Worm (Caenorhabditis elegans): Measurements from ENCODE around the gene best-14.

ce11 chrV:10561632-10562031 lies 3.9 kb downstream of the best-14 start:
- TF ChIP-seq nhr-76 (tag; optimal IDR thresholded peaks at IDR 0.05) (no peak), ceh-39 (tag; optimal IDR thresholded peaks at IDR 0.05) (no peak), lsy-2 (tag; optimal IDR thresholded peaks at IDR 0.05) (no peak), unc-62 (GFP tag; optimal IDR thresholded peaks at IDR 0.05) (no peak), snpc-4 (tag; optimal IDR thresholded peaks at IDR 0.05) (no peak), mep-1 (tag; optimal IDR thresholded peaks at IDR 0.05) (no peak), tbx-8 (GFP tag; optimal IDR thresholded peaks at IDR 0.05) (no peak), ztf-11 (tag; optimal IDR thresholded peaks at IDR 0.05) (no peak), lin-13 (tag; optimal IDR thresholded peaks at IDR 0.05) (no peak), nhr-28 (tag; optimal IDR thresholded peaks at IDR 0.05) (no peak), mls-2 (tag; optimal IDR thresholded peaks at IDR 0.05) (no peak)
